Fruit fly (Drosophila melanogaster) whole organism, embryonic: ENCODE results near the gene CG7182.

Experiments
- Atf3 ChIP-seq: fragments of 200-800 bp; sonication (Bioruptor generic); optimal IDR thresholded peaks from 3 replicates; lab custom pipeline; 2016; ENCODE audit warnings: missing biosample characterization, missing genetic modification characterization
- BEAF-32 ChIP-seq: fragments of 200-800 bp; sonication (Bioruptor generic); optimal IDR thresholded peaks from 3 replicates; lab custom pipeline; 2017; ENCODE audit warnings: missing biosample characterization, missing genetic modification characterization, mild to moderate bottlenecking, moderate library complexity, missing genetic modification reagents
- CG11398 ChIP-seq: fragments of 200-800 bp; sonication (Bioruptor generic); optimal IDR thresholded peaks from 2 replicates; lab custom pipeline; 2016; ENCODE audit warnings: missing biosample characterization, missing genetic modification characterization
- CG12155 ChIP-seq: fragments of 200-800 bp; sonication (Bioruptor generic); optimal IDR thresholded peaks from 3 replicates; lab custom pipeline; 2016; ENCODE audit warnings: missing biosample characterization, missing genetic modification characterization
- CG12744 ChIP-seq: fragments of 200-800 bp; sonication (Bioruptor generic); optimal IDR thresholded peaks from 2 replicates; lab custom pipeline; 2016; ENCODE audit warnings: missing biosample characterization, missing genetic modification characterization
- CG12942 ChIP-seq: fragments of 200-800 bp; sonication (Bioruptor generic); optimal IDR thresholded peaks from 3 replicates; lab custom pipeline; 2016; ENCODE audit warnings: missing biosample characterization, missing genetic modification characterization
- CG13894 ChIP-seq: fragments of 200-800 bp; sonication (Bioruptor generic); optimal IDR thresholded peaks from 3 replicates; lab custom pipeline; 2018; ENCODE audit warnings: missing biosample characterization, mild to moderate bottlenecking, missing genetic modification characterization, moderate library complexity
- CG14050 ChIP-seq: fragments of 200-800 bp; sonication (Bioruptor generic); IDR thresholded peaks from 3 replicates; pipeline ENCODE4 v1.3.6; 2022; ENCODE audit warnings: missing biosample characterization, missing genetic modification characterization
- CG15269 ChIP-seq: fragments of 200-800 bp; sonication (Bioruptor generic); optimal IDR thresholded peaks from 2 replicates; lab custom pipeline; 2018; ENCODE audit warnings: missing biosample characterization, mild to moderate bottlenecking, missing genetic modification characterization, moderate library complexity
- CG15514 ChIP-seq: fragments of 200-800 bp; sonication (Bioruptor generic); optimal IDR thresholded peaks from 3 replicates; lab custom pipeline; 2017; ENCODE audit warnings: missing biosample characterization, missing genetic modification characterization, mild to moderate bottlenecking, moderate library complexity, missing genetic modification reagents
- CG15696 ChIP-seq: fragments of 200-800 bp; sonication (Bioruptor generic); optimal IDR thresholded peaks from 2 replicates; lab custom pipeline; 2019; ENCODE audit warnings: missing biosample characterization, mild to moderate bottlenecking, missing genetic modification characterization, moderate library complexity
- CG1647 ChIP-seq: fragments of 200-800 bp; sonication (Bioruptor generic); optimal IDR thresholded peaks from 3 replicates; lab custom pipeline; 2016; ENCODE audit warnings: missing biosample characterization, missing genetic modification characterization
- CG16863 ChIP-seq: fragments of 200-800 bp; sonication (Bioruptor generic); optimal IDR thresholded peaks from 3 replicates; lab custom pipeline; 2016; ENCODE audit warnings: missing biosample characterization, missing genetic modification characterization
- CG17186 ChIP-seq: fragments of 200-800 bp; sonication (Bioruptor generic); optimal IDR thresholded peaks from 3 replicates; lab custom pipeline; 2017; ENCODE audit warnings: missing biosample characterization, missing genetic modification reagents, missing genetic modification characterization
- CG17361 ChIP-seq: fragments of 200-800 bp; sonication (Bioruptor generic); IDR thresholded peaks from 3 replicates; pipeline ENCODE4 v1.3.6; 2022; ENCODE audit warnings: missing biosample characterization, missing genetic modification characterization
- CG2116 ChIP-seq: fragments of 200-800 bp; sonication (Bioruptor generic); optimal IDR thresholded peaks from 3 replicates; lab custom pipeline; 2018; ENCODE audit warnings: missing biosample characterization, mild to moderate bottlenecking, missing genetic modification characterization
- CG6791 ChIP-seq: fragments of 200-800 bp; sonication (Bioruptor generic); IDR thresholded peaks from 3 replicates; pipeline ENCODE4 v1.3.6; 2022; ENCODE audit warnings: missing biosample characterization, missing genetic modification characterization; ENCODE audit not compliant: partially characterized antibody
- Deaf1 ChIP-seq: fragments of 200-800 bp; optimal IDR thresholded peaks from 3 replicates; lab custom pipeline; 2019; ENCODE audit warnings: missing biosample characterization, mild to moderate bottlenecking, missing genetic modification characterization, moderate library complexity
- Doc3 ChIP-seq: fragments of 200-800 bp; sonication (Bioruptor generic); IDR thresholded peaks from 3 replicates; pipeline ENCODE4 v1.3.6; 2022; ENCODE audit warnings: missing biosample characterization, missing genetic modification characterization; ENCODE audit not compliant: partially characterized antibody
- H2.0 ChIP-seq: fragments of 200-800 bp; sonication (Bioruptor generic); IDR thresholded peaks from 2 replicates; pipeline ENCODE4 v1.3.6; 2022; ENCODE audit warnings: missing biosample characterization, missing genetic modification characterization
- Hmr ChIP-seq: fragments of 200-800 bp; sonication (Bioruptor generic); optimal IDR thresholded peaks from 3 replicates; lab custom pipeline; 2017; ENCODE audit warnings: mild to moderate bottlenecking, missing biosample characterization, missing genetic modification reagents, missing genetic modification characterization
- Oli ChIP-seq: fragments of 200-800 bp; sonication (Bioruptor generic); optimal IDR thresholded peaks from 2 replicates; lab custom pipeline; 2018; ENCODE audit warnings: missing biosample characterization, mild to moderate bottlenecking, missing genetic modification characterization, moderate library complexity
- Rx ChIP-seq: fragments of 200-800 bp; sonication (Bioruptor generic); IDR thresholded peaks from 2 replicates; pipeline ENCODE4 v1.3.6; 2022; ENCODE audit warnings: missing biosample characterization, missing genetic modification characterization
- Side ChIP-seq: fragments of 200-800 bp; sonication (Bioruptor generic); optimal IDR thresholded peaks from 2 replicates; lab custom pipeline; 2016; ENCODE audit warnings: missing biosample characterization, missing genetic modification characterization
- Usf ChIP-seq: fragments of 200-800 bp; sonication (Bioruptor generic); optimal IDR thresholded peaks from 2 replicates; lab custom pipeline; 2017; ENCODE audit warnings: missing genotype, missing biosample characterization, missing genetic modification characterization
- amos ChIP-seq: fragments of 200-800 bp; sonication (Bioruptor generic); IDR thresholded peaks from 2 replicates; pipeline ENCODE4 v1.3.6; 2022; ENCODE audit warnings: missing biosample characterization, missing genetic modification characterization; ENCODE audit not compliant: partially characterized antibody
- ato ChIP-seq: fragments of 200-800 bp; sonication (Bioruptor generic); IDR thresholded peaks from 2 replicates; pipeline ENCODE4 v1.3.6; 2022; ENCODE audit warnings: missing biosample characterization, missing genetic modification characterization; ENCODE audit not compliant: partially characterized antibody
- bbx ChIP-seq: fragments of 200-800 bp; sonication (Bioruptor generic); IDR thresholded peaks from 2 replicates; pipeline ENCODE4 v1.3.6; 2022; ENCODE audit warnings: missing biosample characterization, missing genetic modification characterization; ENCODE audit not compliant: partially characterized antibody
- btn ChIP-seq: fragments of 200-800 bp; sonication (Bioruptor generic); optimal IDR thresholded peaks from 2 replicates; lab custom pipeline; 2016; ENCODE audit warnings: missing biosample characterization, missing genetic modification characterization
- cas ChIP-seq: fragments of 200-800 bp; sonication (Bioruptor generic); IDR thresholded peaks from 2 replicates; pipeline ENCODE4 v1.3.6; 2022; ENCODE audit warnings: missing biosample characterization, missing genetic modification characterization
- cg ChIP-seq: fragments of 200-800 bp; sonication (Bioruptor generic); optimal IDR thresholded peaks from 3 replicates; lab custom pipeline; 2019; ENCODE audit warnings: missing biosample characterization, mild to moderate bottlenecking, missing genetic modification characterization, moderate library complexity
- chif ChIP-seq, 2 experiments: fragments of 200-800 bp; sonication (Bioruptor generic); optimal IDR thresholded peaks; 3 replicates each; lab custom pipeline; 2016; ENCODE audit warnings: missing biosample characterization in 2 of 2, missing genetic modification characterization in 2 of 2
- dmrt11E ChIP-seq: fragments of 200-800 bp; sonication (Bioruptor generic); optimal IDR thresholded peaks from 3 replicates; lab custom pipeline; 2018; ENCODE audit warnings: missing biosample characterization, mild to moderate bottlenecking, missing genetic modification characterization, moderate library complexity
- exex ChIP-seq: fragments of 200-800 bp; sonication (Bioruptor generic); optimal IDR thresholded peaks from 4 replicates; lab custom pipeline; 2018; ENCODE audit warnings: missing biosample characterization, mild to moderate bottlenecking, missing genetic modification characterization, moderate library complexity
- fd3F ChIP-seq: fragments of 200-800 bp; sonication (Bioruptor generic); optimal IDR thresholded peaks from 2 replicates; lab custom pipeline; 2018; ENCODE audit warnings: missing biosample characterization, mild to moderate bottlenecking, missing genetic modification characterization, moderate library complexity
- fu2 ChIP-seq: fragments of 200-800 bp; sonication (Bioruptor generic); optimal IDR thresholded peaks from 2 replicates; lab custom pipeline; 2016; ENCODE audit warnings: missing biosample characterization, missing genetic modification characterization
- grn ChIP-seq: fragments of 200-800 bp; sonication (Bioruptor generic); optimal IDR thresholded peaks from 3 replicates; lab custom pipeline; 2017; ENCODE audit warnings: missing biosample characterization, missing genetic modification characterization
- ind ChIP-seq: fragments of 200-800 bp; sonication (Bioruptor generic); optimal IDR thresholded peaks from 3 replicates; lab custom pipeline; 2016; ENCODE audit warnings: missing biosample characterization, missing genetic modification characterization
- kah ChIP-seq: fragments of 200-800 bp; sonication (Bioruptor generic); optimal IDR thresholded peaks from 2 replicates; lab custom pipeline; 2018; ENCODE audit warnings: missing biosample characterization, mild to moderate bottlenecking, missing genetic modification characterization
- ken ChIP-seq: fragments of 200-800 bp; sonication (Bioruptor generic); IDR thresholded peaks from 3 replicates; pipeline ENCODE4 v1.3.6; 2022; ENCODE audit warnings: missing biosample characterization, missing genetic modification characterization
- lab ChIP-seq: fragments of 200-800 bp; sonication (Bioruptor generic); optimal IDR thresholded peaks from 3 replicates; lab custom pipeline; 2017; ENCODE audit warnings: missing biosample characterization, missing genetic modification characterization, mild to moderate bottlenecking, moderate library complexity, missing genetic modification reagents
- pho ChIP-seq: fragments of 200-800 bp; sonication (Bioruptor generic); optimal IDR thresholded peaks from 2 replicates; lab custom pipeline; 2016; ENCODE audit warnings: missing biosample characterization, missing genetic modification characterization
- sens-2 ChIP-seq: fragments of 200-800 bp; sonication (Bioruptor generic); IDR thresholded peaks from 2 replicates; pipeline ENCODE4 v1.3.6; 2022; ENCODE audit warnings: missing biosample characterization, missing genetic modification characterization
- sob ChIP-seq: fragments of 200-800 bp; sonication (Bioruptor generic); IDR thresholded peaks from 2 replicates; pipeline ENCODE4 v1.3.6; 2022; ENCODE audit warnings: missing biosample characterization, missing genetic modification characterization
- tgo ChIP-seq: fragments of 200-800 bp; sonication (Bioruptor generic); IDR thresholded peaks from 3 replicates; pipeline ENCODE4 v1.3.6; 2022; ENCODE audit warnings: missing biosample characterization, missing genetic modification characterization
- tup ChIP-seq: fragments of 200-800 bp; sonication (Bioruptor generic); optimal IDR thresholded peaks from 2 replicates; lab custom pipeline; 2016; ENCODE audit warnings: missing biosample characterization, mild to moderate bottlenecking, missing genetic modification characterization, moderate library complexity
- usp ChIP-seq: fragments of >200 bp; optimal IDR thresholded peaks from 2 replicates; lab custom pipeline; 2017; ENCODE audit warnings: missing biosample characterization, missing genetic modification characterization
- wdn ChIP-seq: fragments of 200-800 bp; sonication (Bioruptor generic); IDR thresholded peaks from 2 replicates; pipeline ENCODE4 v1.3.6; 2022; ENCODE audit warnings: missing biosample characterization, missing genetic modification characterization

Gene CG7182

dm6 chr3L:8340264-8341095 is 5.7 kb downstream of the CG7182 start, which contains the start of the genes Prim1 and CG7083 (continued):
- peak; percentile 48 for TF ChIP-seq CG12155 (GFP tag; lab: Kevin White, UChicago)
- peak; percentile 22 for TF ChIP-seq grn (GFP tag; lab: Kevin White, UChicago)
- peak; percentile 30; the same call in 1 of the 3 replicates for TF ChIP-seq tgo (GFP tag; lab: Robert Waterston, UW)
- peak; percentile 42; the same call in 1 of the 3 replicates for TF ChIP-seq CG14050 (GFP tag; lab: Robert Waterston, UW)
- TF ChIP-seq sens-2 (GFP tag; lab: Robert Waterston, UW): 0 out of 2 replicates have a peak, but pooled peaks have one; percentile 20
- TF ChIP-seq CG17361: peak; percentile 60; the same call in 2 of the 3 replicates
- peak; percentile 11 for TF ChIP-seq CG11398
- TF ChIP-seq Deaf1 (tag; lab: Kevin White, UChicago): no peak
- peak; percentile 67 for TF ChIP-seq CG15514
- TF ChIP-seq CG1647 (GFP tag; lab: Kevin White, UChicago): peak; percentile 25
- TF ChIP-seq Side (GFP tag; lab: Kevin White, UChicago): peak; percentile 25
- TF ChIP-seq fu2 (GFP tag; lab: Kevin White, UChicago): peak; percentile 32
- peak; percentile 1 for TF ChIP-seq Atf3 (GFP tag; lab: Kevin White, UChicago)
- TF ChIP-seq Oli (tag; lab: Kevin White, UChicago): peak; percentile 45
- TF ChIP-seq Hmr: peak; percentile 54
- peak; percentile 34 for TF ChIP-seq CG12744
- TF ChIP-seq Usf: no peak
- peak; percentile 13; the same call in 1 of the 2 replicates for TF ChIP-seq amos (GFP tag; lab: Robert Waterston, UW)
- no peak for TF ChIP-seq CG13894 (tag; lab: Kevin White, UChicago)
- 0 out of 3 replicates have a peak, but pooled peaks have one; percentile 35 for TF ChIP-seq ken (GFP tag; lab: Robert Waterston, UW)
- peak; percentile 51 to 60 for TF ChIP-seq chif (GFP tag; optimal IDR thresholded peaks at IDR 0.05; lab: Kevin White, UChicago)
- TF ChIP-seq CG15269 (tag; lab: Kevin White, UChicago): peak; percentile 52
- no peak for TF ChIP-seq cas
- TF ChIP-seq pho: peak; percentile 71
- no peak for TF ChIP-seq cg (GFP tag; lab: Kevin White, UChicago)
- no peak for TF ChIP-seq CG6791
- peak; percentile 53 for TF ChIP-seq ind
- peak; percentile 37; the same call in 1 of the 2 replicates for TF ChIP-seq wdn (GFP tag; lab: Robert Waterston, UW)
- peak; percentile 34; the same call in 1 of the 3 replicates for TF ChIP-seq Doc3 (GFP tag; lab: Robert Waterston, UW)
- 0 out of 2 replicates have a peak, but pooled peaks have one; percentile 42 for TF ChIP-seq sob (GFP tag; lab: Robert Waterston, UW)
- peak; percentile 45 for TF ChIP-seq bbx
- peak; percentile 67 for TF ChIP-seq lab (GFP tag; lab: Kevin White, UChicago)
- no peak for TF ChIP-seq btn (GFP tag; lab: Kevin White, UChicago)
- TF ChIP-seq CG2116 (GFP tag; lab: Kevin White, UChicago): peak; percentile 67
- peak; percentile 81 for TF ChIP-seq CG17186 (GFP tag; lab: Kevin White, UChicago)
- TF ChIP-seq CG16863: peak; percentile 46
- no peak for TF ChIP-seq fd3F (GFP tag; lab: Kevin White, UChicago)
- peak; percentile 49 for TF ChIP-seq CG15696 (tag; lab: Kevin White, UChicago)
- no peak for TF ChIP-seq Rx
- TF ChIP-seq BEAF-32: peak; percentile 43
- TF ChIP-seq dmrt11E (tag; lab: Kevin White, UChicago): peak; percentile 47
- TF ChIP-seq H2.0: 0 out of 2 replicates have a peak, but pooled peaks have one; percentile 22
- TF ChIP-seq ato (GFP tag; lab: Robert Waterston, UW): no peak
- no peak for TF ChIP-seq usp (GFP tag; lab: Kevin White, UChicago)
- TF ChIP-seq CG12942 (GFP tag; lab: Kevin White, UChicago): peak; percentile 40
- TF ChIP-seq kah (GFP tag; lab: Kevin White, UChicago): no peak
- peak; percentile 35 for TF ChIP-seq exex
- TF ChIP-seq tup: peak; percentile 24
